Fruit fly (Drosophila melanogaster) whole organism, embryonic: Measurements from ENCODE around the gene CG10254.

Experiments used
- Awh ChIP-seq: fragments of 200-800 bp; sonication (Bioruptor generic); IDR thresholded peaks from 2 replicates; pipeline ENCODE4, ENCODE4 v1.3.6; 2022; ENCODE audit warnings: missing biosample characterization, missing genetic modification characterization
- CG10209 ChIP-seq: fragments of 200-800 bp; sonication (Bioruptor generic); optimal IDR thresholded peaks from 3 replicates; lab custom pipeline; 2017; ENCODE audit warnings: missing biosample characterization, mild to moderate bottlenecking, missing genetic modification characterization, missing genetic modification reagents
- CG12104 ChIP-seq: fragments of 200-800 bp; sonication (Bioruptor generic); optimal IDR thresholded peaks from 3 replicates; lab custom pipeline; 2016; ENCODE audit warnings: missing biosample characterization, missing genetic modification characterization
- CG13424 ChIP-seq: fragments of 200-800 bp; sonication (Bioruptor generic); optimal IDR thresholded peaks from 2 replicates; lab custom pipeline; 2019; ENCODE audit warnings: missing biosample characterization, mild to moderate bottlenecking, missing genetic modification characterization, moderate library complexity
- CG15601 ChIP-seq: fragments of 200-800 bp; sonication (Bioruptor generic); optimal IDR thresholded peaks from 3 replicates; lab custom pipeline; 2019; ENCODE audit warnings: missing biosample characterization, mild to moderate bottlenecking, missing genetic modification characterization, moderate library complexity
- CG15696 ChIP-seq: fragments of 200-800 bp; sonication (Bioruptor generic); optimal IDR thresholded peaks from 2 replicates; lab custom pipeline; 2019; ENCODE audit warnings: missing biosample characterization, mild to moderate bottlenecking, missing genetic modification characterization, moderate library complexity
- CG2889 ChIP-seq: fragments of 200-800 bp; sonication (Bioruptor generic); IDR thresholded peaks from 3 replicates; pipeline ENCODE4 v1.3.6; 2022; ENCODE audit warnings: missing biosample characterization, missing genetic modification characterization
- CG32532 ChIP-seq: fragments of 200-800 bp; sonication (Bioruptor generic); IDR thresholded peaks from 2 replicates; pipeline ENCODE4 v1.3.6; 2022; ENCODE audit warnings: missing biosample characterization, missing genetic modification characterization
- CG42726 ChIP-seq: fragments of 200-800 bp; sonication (Bioruptor generic); IDR thresholded peaks from 2 replicates; pipeline ENCODE4 v1.3.6; 2022; ENCODE audit warnings: missing biosample characterization, missing genetic modification characterization; ENCODE audit not compliant: partially characterized antibody
- CG4854 ChIP-seq: fragments of 200-800 bp; sonication (Bioruptor generic); optimal IDR thresholded peaks from 2 replicates; lab custom pipeline; 2016; ENCODE audit warnings: missing biosample characterization, missing genetic modification characterization, inconsistent platforms
- CG6254 ChIP-seq: fragments of 200-800 bp; sonication (Bioruptor generic); optimal IDR thresholded peaks from 3 replicates; lab custom pipeline; 2017; ENCODE audit warnings: mild to moderate bottlenecking, missing biosample characterization, missing genetic modification reagents, missing genetic modification characterization
- CG7271 ChIP-seq: fragments of 200-800 bp; sonication (Bioruptor generic); optimal IDR thresholded peaks from 2 replicates; lab custom pipeline; 2018; ENCODE audit warnings: missing biosample characterization, mild to moderate bottlenecking, missing genetic modification characterization, moderate library complexity
- CG7987 ChIP-seq: fragments of 200-800 bp; sonication (Bioruptor generic); optimal IDR thresholded peaks from 2 replicates; lab custom pipeline; 2018; ENCODE audit warnings: missing biosample characterization, mild to moderate bottlenecking, missing genetic modification characterization, moderate library complexity
- CG8089 ChIP-seq: fragments of 200-800 bp; sonication (Bioruptor generic); optimal IDR thresholded peaks from 3 replicates; lab custom pipeline; 2016; ENCODE audit warnings: missing biosample characterization, missing genetic modification characterization
- CG8765 ChIP-seq: fragments of 200-800 bp; sonication (Bioruptor generic); IDR thresholded peaks from 2 replicates; pipeline ENCODE4 v1.3.6; 2022; ENCODE audit warnings: missing biosample characterization, missing genetic modification characterization
- CG9437 ChIP-seq: fragments of 200-800 bp; sonication (Bioruptor generic); optimal IDR thresholded peaks from 2 replicates; lab custom pipeline; 2018; ENCODE audit warnings: missing biosample characterization, mild to moderate bottlenecking, missing genetic modification characterization
- D19A ChIP-seq: fragments of 200-800 bp; optimal IDR thresholded peaks from 3 replicates; lab custom pipeline; 2019; ENCODE audit warnings: missing biosample characterization, mild to moderate bottlenecking, missing genetic modification characterization, moderate library complexity
- E2f1 ChIP-seq: fragments of 200-800 bp; sonication (Bioruptor generic); IDR thresholded peaks from 2 replicates; pipeline ENCODE4 v1.3.6; 2022; ENCODE audit warnings: missing biosample characterization, missing genetic modification characterization
- HmgZ ChIP-seq: fragments of 200-800 bp; sonication (Bioruptor generic); optimal IDR thresholded peaks from 2 replicates; lab custom pipeline; 2018; ENCODE audit warnings: missing biosample characterization, mild to moderate bottlenecking, missing genetic modification characterization
- Myb ChIP-seq: fragments of 200-800 bp; sonication (Bioruptor generic); optimal IDR thresholded peaks from 2 replicates; lab custom pipeline; 2016; ENCODE audit warnings: missing biosample characterization, missing genetic modification characterization
- Neu2 ChIP-seq: fragments of 200-800 bp; sonication (Bioruptor generic); optimal IDR thresholded peaks from 3 replicates; lab custom pipeline; 2016; ENCODE audit warnings: missing biosample characterization, missing genetic modification characterization, borderline replicate concordance
- PHDP ChIP-seq: fragments of 200-800 bp; sonication (Bioruptor generic); optimal IDR thresholded peaks from 3 replicates; lab custom pipeline; 2018; ENCODE audit warnings: missing biosample characterization, mild to moderate bottlenecking, missing genetic modification characterization, moderate library complexity
- Rfx ChIP-seq: fragments of 200-800 bp; sonication (Bioruptor generic); IDR thresholded peaks from 2 replicates; pipeline ENCODE4 v1.3.6; 2022; ENCODE audit warnings: missing biosample characterization, missing genetic modification characterization
- Stat92E ChIP-seq, 3 experiments: fragments of >200 bp in 2 of 3; fragments of 200-800 bp in 1 of 3; sonication (Bioruptor generic) in 1 of 3; optimal IDR thresholded peaks; 2 replicates each; lab custom pipeline; 2017 to 2019; ENCODE audit warnings: missing biosample characterization in 3 of 3, missing genetic modification characterization in 3 of 3, mild to moderate bottlenecking in 1 of 3, moderate library complexity in 1 of 3
- abd-A ChIP-seq: fragments of 200-800 bp; sonication (Bioruptor generic); optimal IDR thresholded peaks from 3 replicates; lab custom pipeline; 2019; ENCODE audit warnings: missing biosample characterization, mild to moderate bottlenecking, missing genetic modification characterization, moderate library complexity
- bcd ChIP-seq: fragments of 200-800 bp; sonication (Bioruptor generic); optimal IDR thresholded peaks from 2 replicates; lab custom pipeline; 2017; ENCODE audit warnings: missing biosample characterization, mild to moderate bottlenecking, missing genetic modification characterization
- chinmo ChIP-seq: fragments of 200-800 bp; sonication (Bioruptor generic); IDR thresholded peaks from 4 replicates; pipeline ENCODE4 v1.3.6; 2022; ENCODE audit warnings: missing biosample characterization, missing genetic modification characterization; ENCODE audit not compliant: partially characterized antibody
- da ChIP-seq: fragments of 200-800 bp; sonication (Bioruptor generic); optimal IDR thresholded peaks from 2 replicates; lab custom pipeline; 2016; ENCODE audit warnings: missing biosample characterization, missing genetic modification characterization
- dimm ChIP-seq: fragments of 200-800 bp; sonication (Bioruptor generic); IDR thresholded peaks from 2 replicates; pipeline ENCODE4 v1.3.6; 2022; ENCODE audit warnings: missing biosample characterization, missing genetic modification characterization
- disco-r ChIP-seq: fragments of 200-800 bp; sonication (Bioruptor generic); optimal IDR thresholded peaks from 2 replicates; lab custom pipeline; 2016; ENCODE audit warnings: missing biosample characterization, missing genetic modification characterization
- gsb-n ChIP-seq: fragments of 200-800 bp; sonication (Bioruptor generic); optimal IDR thresholded peaks from 3 replicates; lab custom pipeline; 2018; ENCODE audit warnings: missing biosample characterization, mild to moderate bottlenecking, missing genetic modification characterization
- knrl ChIP-seq: fragments of 200-800 bp; sonication (Bioruptor generic); IDR thresholded peaks from 3 replicates; pipeline ENCODE4 v1.3.6; 2022; ENCODE audit warnings: missing biosample characterization, missing genetic modification characterization; ENCODE audit not compliant: partially characterized antibody
- lbe ChIP-seq: fragments of 200-800 bp; sonication (Bioruptor generic); optimal IDR thresholded peaks from 2 replicates; lab custom pipeline; 2016; ENCODE audit warnings: missing biosample characterization, mild to moderate bottlenecking, missing genetic modification characterization
- lola ChIP-seq, 3 experiments: fragments of >200 bp in 2 of 3; fragments of 200-800 bp in 1 of 3; sonication (Bioruptor generic) in 1 of 3; optimal IDR thresholded peaks; 2 replicates each; lab custom pipeline; 2017 to 2019; ENCODE audit warnings: missing biosample characterization in 3 of 3, missing genetic modification characterization in 3 of 3, mild to moderate bottlenecking in 1 of 3, moderate library complexity in 1 of 3
- maf-S ChIP-seq: fragments of 200-800 bp; sonication (Bioruptor generic); optimal IDR thresholded peaks from 2 replicates; lab custom pipeline; 2016; ENCODE audit warnings: missing biosample characterization, missing genetic modification characterization
- mld ChIP-seq: fragments of 200-800 bp; sonication (Bioruptor generic); IDR thresholded peaks from 3 replicates; pipeline ENCODE4 v1.3.6; 2022; ENCODE audit warnings: missing biosample characterization, missing genetic modification characterization; ENCODE audit not compliant: partially characterized antibody
- odd ChIP-seq: fragments of 200-800 bp; sonication (Bioruptor generic); optimal IDR thresholded peaks from 2 replicates; lab custom pipeline; 2017; ENCODE audit warnings: missing biosample characterization, mild to moderate bottlenecking, missing genetic modification characterization
- otp ChIP-seq: fragments of 200-800 bp; sonication (Bioruptor generic); IDR thresholded peaks from 3 replicates; pipeline ENCODE4, ENCODE4 v1.3.6; 2022; ENCODE audit warnings: missing biosample characterization, missing genetic modification characterization
- peb ChIP-seq: fragments of 200-800 bp; sonication (Bioruptor generic); IDR thresholded peaks from 2 replicates; pipeline ENCODE4 v1.3.6; 2022; ENCODE audit warnings: missing biosample characterization, missing genetic modification characterization
- pho ChIP-seq: fragments of 200-800 bp; sonication (Bioruptor generic); optimal IDR thresholded peaks from 2 replicates; lab custom pipeline; 2016; ENCODE audit warnings: missing biosample characterization, missing genetic modification characterization
- run ChIP-seq: fragments of 200-800 bp; sonication (Bioruptor generic); optimal IDR thresholded peaks from 3 replicates; lab custom pipeline; 2018; ENCODE audit warnings: missing biosample characterization, mild to moderate bottlenecking, missing genetic modification characterization
- sc ChIP-seq, 3 experiments: fragments of >200 bp in 2 of 3; fragments of 200-800 bp in 1 of 3; sonication (Bioruptor generic) in 1 of 3; optimal IDR thresholded peaks; 2 replicates in 2 of 3; 3 replicates in 1 of 3; lab custom pipeline; 2017; ENCODE audit warnings: mild to moderate bottlenecking in 1 of 3, missing biosample characterization in 1 of 3, missing genetic modification characterization in 1 of 3, missing genetic modification reagents in 1 of 3
- schlank ChIP-seq: fragments of 200-800 bp; sonication (Bioruptor generic); optimal IDR thresholded peaks from 2 replicates; lab custom pipeline; 2018; ENCODE audit warnings: missing biosample characterization, mild to moderate bottlenecking, missing genetic modification characterization
- seq ChIP-seq: fragments of 200-800 bp; sonication (Bioruptor generic); IDR thresholded peaks from 2 replicates; pipeline ENCODE4 v1.3.6; 2022; ENCODE audit warnings: missing biosample characterization, missing genetic modification characterization
- shn ChIP-seq: fragments of 200-800 bp; sonication (Bioruptor generic); optimal IDR thresholded peaks from 3 replicates; lab custom pipeline; 2016; ENCODE audit warnings: missing biosample characterization, missing genetic modification characterization
- sisA ChIP-seq: fragments of 200-800 bp; sonication (Bioruptor generic); IDR thresholded peaks from 2 replicates; pipeline ENCODE4 v1.3.6; 2022; ENCODE audit warnings: missing biosample characterization, missing genetic modification characterization
- ssp ChIP-seq: fragments of 200-800 bp; sonication (Bioruptor generic); IDR thresholded peaks from 2 replicates; pipeline ENCODE4 v1.3.6; 2022; ENCODE audit warnings: missing biosample characterization, missing genetic modification characterization
- twi ChIP-seq: fragments of 200-800 bp; optimal IDR thresholded peaks from 2 replicates; lab custom pipeline; 2019; ENCODE audit warnings: missing biosample characterization, mild to moderate bottlenecking, missing genetic modification characterization, moderate library complexity
- unc-4 ChIP-seq: fragments of 200-800 bp; sonication (Bioruptor generic); IDR thresholded peaks from 2 replicates; pipeline ENCODE4 v1.3.6; 2022; ENCODE audit warnings: missing biosample characterization, missing genetic modification characterization; ENCODE audit not compliant: partially characterized antibody

Gene CG10254

DNA sequence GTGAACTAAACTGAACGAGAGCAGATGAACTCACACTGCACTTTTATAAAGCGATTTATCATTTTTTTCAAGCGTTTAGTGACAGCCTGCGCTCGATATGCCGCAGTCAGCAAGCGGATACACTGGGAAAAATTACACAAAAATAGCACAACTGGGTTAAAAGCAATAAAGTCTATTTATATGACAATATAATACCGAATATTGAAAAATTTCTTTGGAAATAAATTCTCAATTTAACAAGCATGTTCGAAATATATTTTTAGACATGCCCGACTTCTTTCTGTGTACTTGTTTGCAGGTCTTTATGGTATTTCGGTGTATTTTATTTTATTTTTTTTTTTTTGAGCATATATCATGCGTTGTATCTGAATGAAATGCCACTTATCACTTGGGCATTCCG lies 19.1 kb upstream of the CG10254 start (continued):
- TF ChIP-seq bcd (peak; percentile 47), seq (GFP tag; lab: Robert Waterston, UW) (0 out of 2 replicates have a peak, but pooled peaks have one; percentile 48), da (GFP tag; lab: Kevin White, UChicago) (no peak), sc (optimal IDR thresholded peaks at IDR 0.05; lab: Kevin White, UChicago) (no peak), sc (GFP tag; optimal IDR thresholded peaks at IDR 0.05; lab: Kevin White, UChicago) (peak; percentile 56), CG6254 (GFP tag; lab: Kevin White, UChicago) (peak; percentile 46), mld (GFP tag; lab: Robert Waterston, UW) (no peak), D19A (tag; lab: Kevin White, UChicago) (peak; percentile 59), CG8089 (GFP tag; lab: Kevin White, UChicago) (peak; percentile 16), Rfx (GFP tag; lab: Robert Waterston, UW) (peak; percentile 33; the same call in 1 of the 2 replicates), CG4854 (GFP tag; lab: Kevin White, UChicago) (no peak), dimm (0 out of 2 replicates have a peak, but pooled peaks have one; percentile 12), CG15696 (tag; lab: Kevin White, UChicago) (peak; percentile 75), knrl (no peak), HmgZ (tag; lab: Kevin White, UChicago) (no peak), shn (GFP tag; lab: Kevin White, UChicago) (no peak), PHDP (tag; lab: Kevin White, UChicago) (peak; percentile 72), ssp (0 out of 2 replicates have a peak, but pooled peaks have one; percentile 24), Myb (GFP tag; lab: Kevin White, UChicago) (no peak), E2f1 (GFP tag; lab: Robert Waterston, UW) (peak; percentile 50), CG7987 (GFP tag; lab: Kevin White, UChicago) (no peak), CG32532 (no peak), sisA (GFP tag; lab: Robert Waterston, UW) (peak; percentile 62), peb (GFP tag; lab: Robert Waterston, UW) (no peak), maf-S (GFP tag; lab: Kevin White, UChicago) (peak; percentile 45), CG8765 (GFP tag; lab: Robert Waterston, UW) (peak; percentile 51; the same call in 1 of the 2 replicates), lbe (peak; percentile 77), CG9437 (GFP tag; lab: Kevin White, UChicago) (peak; percentile 22), schlank (tag; lab: Kevin White, UChicago) (no peak), chinmo (GFP tag; lab: Robert Waterston, UW) (no peak), Awh (GFP tag; lab: Robert Waterston, UW) (peak; percentile 60; the same call in 1 of the 2 replicates), CG42726 (no peak), Neu2 (GFP tag; lab: Kevin White, UChicago) (no peak), CG13424 (peak; percentile 66), otp (GFP tag; lab: Robert Waterston, UW) (peak; percentile 70; the same call in 2 of the 3 replicates), Stat92E (GFP tag; optimal IDR thresholded peaks at IDR 0.05; lab: Kevin White, UChicago) (no peak), run (tag; lab: Kevin White, UChicago) (peak; percentile 1), odd (no peak), lola (GFP tag; optimal IDR thresholded peaks at IDR 0.05; lab: Kevin White, UChicago) (peak in 1 of 3 experiments; percentile 66), CG7271 (tag; lab: Kevin White, UChicago) (peak; percentile 34), CG2889 (GFP tag; lab: Robert Waterston, UW) (peak; percentile 59; the same call in 1 of the 3 replicates), disco-r (GFP tag; lab: Kevin White, UChicago) (peak; percentile 0), CG12104 (GFP tag; lab: Kevin White, UChicago) (no peak), pho (no peak), CG15601 (tag; lab: Kevin White, UChicago) (peak; percentile 48), twi (tag; lab: Kevin White, UChicago) (peak; percentile 31), CG10209 (peak; percentile 57), gsb-n (tag; lab: Kevin White, UChicago) (peak; percentile 69), abd-A (tag; lab: Kevin White, UChicago) (no peak), unc-4 (no peak)
